Worm (Caenorhabditis elegans) whole organism, young adult: ENCODE data around the gene cya-1.

Source experiments
- D2030.7 ChIP-seq: fragments of 200-800 bp; sonication (Bioruptor generic); IDR thresholded peaks from 2 replicates; pipeline ENCODE4 v1.3.6; 2022; ENCODE audit warnings: missing genetic modification reagents, missing genetic modification characterization, missing compliant biosample characterization
- cebp-1 ChIP-seq, 2 experiments: fragments of 200-800 bp in 1 of 2; sonication (Bioruptor generic) in 1 of 2; sonication (generic microtip) in 1 of 2; IDR thresholded peaks in 1 of 2; optimal IDR thresholded peaks in 1 of 2; 2 replicates each; pipeline versions ENCODE4 v1.3.6 to Lab custom; 2017 to 2022; ENCODE audit warnings: missing compliant biosample characterization in 2 of 2, missing genetic modification characterization in 2 of 2, mild to moderate bottlenecking in 1 of 2, missing genetic modification reagents in 1 of 2, moderate library complexity in 1 of 2
- hlh-26 ChIP-seq: fragments of 200-800 bp; sonication (Bioruptor generic); conservative IDR thresholded peaks from 2 replicates; pipeline ENCODE4 v1.3.6; 2022; ENCODE audit warnings: missing genetic modification reagents, missing genetic modification characterization, missing compliant biosample characterization

- TF ChIP-seq hlh-26, result no peak
- no peak for TF ChIP-seq cebp-1 (GFP tag; IDR thresholded peaks at IDR 0.05; lab: Robert Waterston, UW)
- TF ChIP-seq cebp-1 (tag; optimal IDR thresholded peaks at IDR 0.05; lab: Kevin White, UChicago), result no peak
- no peak for TF ChIP-seq D2030.7
Observed at ce11 chrIII:9118314-9118850, 9.3 kb upstream of the cya-1 start, which contains the start of gene grl-11.
